Worm (Caenorhabditis elegans) whole organism, L2 larva: ENCODE results near the gene F21C10.9.

Experiments used
- R02D3.7 ChIP-seq: fragments of 150-350 bp; optimal IDR thresholded peaks from 2 replicates; lab custom pipeline; 2014; ENCODE audit warnings: missing biosample characterization, missing genetic modification characterization
- alr-1 ChIP-seq: fragments of 150-350 bp; optimal IDR thresholded peaks from 2 replicates; lab custom pipeline; 2014; ENCODE audit warnings: missing biosample characterization, missing genetic modification characterization
- ama-1 ChIP-seq: fragments of 150-350 bp; optimal IDR thresholded peaks from 2 replicates; lab custom pipeline; 2018; ENCODE audit warnings: inconsistent platforms
- blmp-1 ChIP-seq: sonication (generic microtip); optimal IDR thresholded peaks from 2 replicates; lab custom pipeline; 2017; ENCODE audit warnings: missing genetic modification characterization, mild to moderate bottlenecking, missing compliant biosample characterization, antibody characterized with exemption, moderate library complexity; ENCODE audit not compliant: insufficient read depth
- ceh-82 ChIP-seq: fragments of 150-350 bp; optimal IDR thresholded peaks from 2 replicates; lab custom pipeline; 2014; ENCODE audit warnings: missing biosample characterization, missing genetic modification characterization
- dmd-4 ChIP-seq: sonication (generic microtip); optimal IDR thresholded peaks from 2 replicates; lab custom pipeline; 2017; ENCODE audit warnings: missing biosample characterization, missing genetic modification characterization
- egl-27 ChIP-seq: sonication (generic microtip); optimal IDR thresholded peaks from 3 replicates; lab custom pipeline; 2017; ENCODE audit warnings: missing biosample characterization, missing genetic modification reagents, missing genetic modification characterization
- fos-1 ChIP-seq: fragments of 150-350 bp; optimal IDR thresholded peaks from 2 replicates; lab custom pipeline; 2014; ENCODE audit warnings: missing biosample characterization, missing genetic modification characterization
- gmeb-1 ChIP-seq: fragments of 150-350 bp; optimal IDR thresholded peaks from 2 replicates; lab custom pipeline; 2014; ENCODE audit warnings: missing biosample characterization, missing genetic modification characterization
- lin-13 ChIP-seq: fragments of 150-350 bp; optimal IDR thresholded peaks from 2 replicates; lab custom pipeline; 2014; ENCODE audit warnings: missing biosample characterization, missing genetic modification reagents, missing genetic modification characterization
- lsy-2 ChIP-seq, 2 experiments: fragments of 150-350 bp in 1 of 2; sonication (generic microtip) in 1 of 2; optimal IDR thresholded peaks; 2 replicates each; lab custom pipeline; 2014 to 2017; ENCODE audit warnings: missing biosample characterization in 2 of 2, missing genetic modification characterization in 2 of 2
- nhr-10 ChIP-seq: sonication (generic microtip); optimal IDR thresholded peaks from 2 replicates; lab custom pipeline; 2017; ENCODE audit warnings: missing biosample characterization, missing genetic modification characterization
- nhr-11 ChIP-seq: fragments of 150-350 bp; optimal IDR thresholded peaks from 2 replicates; lab custom pipeline; 2014; ENCODE audit warnings: missing biosample characterization, missing genetic modification characterization
- nhr-21 ChIP-seq: fragments of 150-350 bp; optimal IDR thresholded peaks from 2 replicates; lab custom pipeline; 2014; ENCODE audit warnings: missing biosample characterization, missing genetic modification characterization
- nhr-23 ChIP-seq: fragments of 150-350 bp; optimal IDR thresholded peaks from 2 replicates; lab custom pipeline; 2014; ENCODE audit warnings: missing biosample characterization, missing genetic modification reagents, missing genetic modification characterization
- nhr-6 ChIP-seq: fragments of 150-350 bp; optimal IDR thresholded peaks from 2 replicates; lab custom pipeline; 2014; ENCODE audit warnings: missing biosample characterization, missing genetic modification characterization
- peb-1 ChIP-seq: fragments of 150-350 bp; optimal IDR thresholded peaks from 2 replicates; lab custom pipeline; 2014; ENCODE audit warnings: missing biosample characterization, missing genetic modification characterization
- skn-1 ChIP-seq: sonication (generic microtip); optimal IDR thresholded peaks from 2 replicates; lab custom pipeline; 2017; ENCODE audit warnings: missing biosample characterization, missing genetic modification characterization
- unc-55 ChIP-seq: fragments of 150-350 bp; sonication (generic microtip); optimal IDR thresholded peaks from 3 replicates; lab custom pipeline; 2014; ENCODE audit warnings: missing biosample characterization, missing genetic modification reagents, missing genetic modification characterization
- unc-62 ChIP-seq: fragments of 150-350 bp; optimal IDR thresholded peaks from 2 replicates; lab custom pipeline; 2014; ENCODE audit warnings: missing biosample characterization, missing genetic modification reagents, missing genetic modification characterization
- ztf-1 ChIP-seq: fragments of 200-800 bp; sonication (Bioruptor generic); conservative IDR thresholded peaks from 2 replicates; pipeline ENCODE4 v1.3.6; 2022; ENCODE audit warnings: missing genetic modification characterization, missing compliant biosample characterization

F21C10.9 gene

ce11 chrV:9051100-9051499 lies 47.4 kb downstream of the F21C10.9 start, which contains the start of gene C25E10.7:
TSS of gene C25E10.7 (minus strand) at chrV:9051200.
- TF ChIP-seq lsy-2 (tag; optimal IDR thresholded peaks at IDR 0.05; lab: Kevin White, UChicago) (no peak), dmd-4 (tag; lab: Kevin White, UChicago) (no peak), gmeb-1 (tag; lab: Kevin White, UChicago) (no peak), R02D3.7 (tag; lab: Kevin White, UChicago) (no peak), nhr-10 (tag; lab: Kevin White, UChicago) (no peak), peb-1 (tag; lab: Kevin White, UChicago) (no peak), unc-55 (GFP tag; lab: Kevin White, UChicago) (no peak), ztf-1 (GFP tag; lab: Robert Waterston, UW) (no peak), nhr-21 (tag; lab: Kevin White, UChicago) (no peak)

- TF ChIP-seq lin-13 (GFP tag; lab: Kevin White, UChicago) (no peak), nhr-23 (no peak), egl-27 (tag; lab: Kevin White, UChicago) (no peak), R02D3.7 (tag; lab: Kevin White, UChicago) (no peak), lsy-2 (tag; optimal IDR thresholded peaks at IDR 0.05; lab: Kevin White, UChicago) (no peak), skn-1 (tag; lab: Kevin White, UChicago) (no peak), nhr-11 (no peak), alr-1 (no peak), nhr-6 (tag; lab: Kevin White, UChicago) (no peak), ama-1 (lab: Kevin White, UChicago) (no peak), blmp-1 (tag; lab: Kevin White, UChicago) (no peak), unc-62 (GFP tag; lab: Kevin White, UChicago) (no peak), ceh-82 (tag; lab: Kevin White, UChicago) (no peak)
- TF ChIP-seq, all 48 proteins: peak for 0
Observed at ce11 chrV:9049271-9049670, 49.2 kb downstream of the F21C10.9 start.

ce11 chrV:9047555-9048049 lies 50.9 kb downstream of the F21C10.9 start, which contains the start of gene C25E10.17:
TSS of gene C25E10.17 (minus strand) at chrV:9047605.
- TF ChIP-seq ama-1 (lab: Kevin White, UChicago), result no peak
- no peak for TF ChIP-seq fos-1 (tag; lab: Kevin White, UChicago)
- TF ChIP-seq nhr-21 (tag; lab: Kevin White, UChicago), result peak; percentile 26
